Worm (Caenorhabditis elegans): ENCODE measurements around the gene C02B10.3.

- TF ChIP-seq blmp-1 (tag; optimal IDR thresholded peaks at IDR 0.05; ENCODE audit: insufficient read depth) = no peak
- no peak for TF ChIP-seq nhr-11 (tag; optimal IDR thresholded peaks at IDR 0.05)
- no peak for TF ChIP-seq nhr-25 (tag; optimal IDR thresholded peaks at IDR 0.05)
Observed at ce11 chrIV:5093462-5093861, 9.6 kb downstream of the C02B10.3 start.

Measured in whole organism, L2 larva.